Worm (Caenorhabditis elegans): ENCODE results near the gene tag-314.

tag-314 gene

ce11 chrV:10383950-10384349 lies 44.6 kb downstream of the tag-314 start, which contains the start of gene spe-10:
spe-10 (plus strand) TSS chrV:10384250.
- no peak for TF ChIP-seq M03D4.4 (tag; optimal IDR thresholded peaks at IDR 0.05)

- TF ChIP-seq ham-2 (GFP tag; optimal IDR thresholded peaks at IDR 0.05) (no peak), unc-120 (tag; optimal IDR thresholded peaks at IDR 0.05; ENCODE audit: poor library complexity, severe bottlenecking) (no peak), hlh-1 (tag; optimal IDR thresholded peaks at IDR 0.05) (no peak), sem-2 (GFP tag; optimal IDR thresholded peaks at IDR 0.05) (no peak), lin-13 (tag; optimal IDR thresholded peaks at IDR 0.05) (no peak), zip-8 (tag; optimal IDR thresholded peaks at IDR 0.05) (no peak), mls-2 (tag; optimal IDR thresholded peaks at IDR 0.05) (no peak)
Measured at ce11 chrV:10382142-10382541, 46.4 kb downstream of the tag-314 start, which contains the start of gene pqn-2. pqn-2 (plus strand) TSS chrV:10382442.

- TF ChIP-seq pha-4 (tag; optimal IDR thresholded peaks at IDR 0.05): no peak
- no peak for TF ChIP-seq sem-2 (GFP tag; optimal IDR thresholded peaks at IDR 0.05)
- TF ChIP-seq M03D4.4 (tag; optimal IDR thresholded peaks at IDR 0.05): no peak
- no peak for TF ChIP-seq ces-1 (GFP tag; optimal IDR thresholded peaks at IDR 0.05)
- TF ChIP-seq lin-13 (tag; optimal IDR thresholded peaks at IDR 0.05): no peak
- no peak for TF ChIP-seq lin-32 (GFP tag; optimal IDR thresholded peaks at IDR 0.05)
- no peak for TF ChIP-seq ceh-43 (GFP tag; optimal IDR thresholded peaks at IDR 0.05)
- TF ChIP-seq nhr-28 (tag; optimal IDR thresholded peaks at IDR 0.05): no peak
- TF ChIP-seq blmp-1 (tag; optimal IDR thresholded peaks at IDR 0.05): no peak
- TF ChIP-seq zip-8 (tag; optimal IDR thresholded peaks at IDR 0.05): no peak
- TF ChIP-seq nhr-76 (tag; optimal IDR thresholded peaks at IDR 0.05): no peak
- TF ChIP-seq nhr-2 (tag; optimal IDR thresholded peaks at IDR 0.05): no peak
- no peak for TF ChIP-seq mab-5 (tag; optimal IDR thresholded peaks at IDR 0.05)
- TF ChIP-seq hlh-1 (tag; optimal IDR thresholded peaks at IDR 0.05): no peak
- TF ChIP-seq snpc-4 (tag; optimal IDR thresholded peaks at IDR 0.05): no peak
- no peak for TF ChIP-seq nhr-237 (tag; optimal IDR thresholded peaks at IDR 0.05)
Measured at ce11 chrV:10381726-10382125, 46.8 kb downstream of the tag-314 start, which contains the start of gene abu-1. abu-1 (minus strand) TSS chrV:10381826.

ce11 chrV:10379761-10380160 lies 48.7 kb downstream of the tag-314 start:
- TF ChIP-seq mep-1 (tag; optimal IDR thresholded peaks at IDR 0.05): no peak
- no peak for TF ChIP-seq pha-4 (tag; optimal IDR thresholded peaks at IDR 0.05)
- TF ChIP-seq ceh-83 (GFP tag; optimal IDR thresholded peaks at IDR 0.05): no peak
- no peak for TF ChIP-seq unc-62 (GFP tag; optimal IDR thresholded peaks at IDR 0.05)
- TF ChIP-seq lsy-2 (tag; optimal IDR thresholded peaks at IDR 0.05): no peak
- no peak for TF ChIP-seq drap-1 (GFP tag; optimal IDR thresholded peaks at IDR 0.05)
- TF ChIP-seq blmp-1 (tag; optimal IDR thresholded peaks at IDR 0.05): no peak
- TF ChIP-seq elt-3 (tag; optimal IDR thresholded peaks at IDR 0.05): no peak
- TF ChIP-seq ztf-11 (tag; optimal IDR thresholded peaks at IDR 0.05): no peak
- TF ChIP-seq ceh-43 (GFP tag; optimal IDR thresholded peaks at IDR 0.05): no peak
- TF ChIP-seq lin-32 (GFP tag; optimal IDR thresholded peaks at IDR 0.05): no peak
- TF ChIP-seq unc-39 (tag; optimal IDR thresholded peaks at IDR 0.05): no peak
- TF ChIP-seq lin-13 (tag; optimal IDR thresholded peaks at IDR 0.05): no peak
- TF ChIP-seq nhr-12 (tag; optimal IDR thresholded peaks at IDR 0.05): no peak
- TF ChIP-seq nhr-28 (tag; optimal IDR thresholded peaks at IDR 0.05): no peak
- TF ChIP-seq sptf-1 (tag; optimal IDR thresholded peaks at IDR 0.05): no peak
- TF ChIP-seq elt-1 (tag; optimal IDR thresholded peaks at IDR 0.05; ENCODE audit: borderline replicate concordance, insufficient read depth): no peak

- TF ChIP-seq nhr-76 (tag; optimal IDR thresholded peaks at IDR 0.05) (no peak), unc-120 (tag; optimal IDR thresholded peaks at IDR 0.05; ENCODE audit: poor library complexity, severe bottlenecking) (no peak), nhr-28 (tag; optimal IDR thresholded peaks at IDR 0.05) (no peak), M03D4.4 (tag; optimal IDR thresholded peaks at IDR 0.05) (no peak), lin-32 (GFP tag; optimal IDR thresholded peaks at IDR 0.05) (no peak), pha-4 (tag; optimal IDR thresholded peaks at IDR 0.05) (no peak), elt-1 (tag; optimal IDR thresholded peaks at IDR 0.05; ENCODE audit: borderline replicate concordance, insufficient read depth) (no peak), ceh-83 (GFP tag; optimal IDR thresholded peaks at IDR 0.05) (no peak), ham-2 (GFP tag; optimal IDR thresholded peaks at IDR 0.05) (no peak), ceh-43 (GFP tag; optimal IDR thresholded peaks at IDR 0.05) (no peak), flh-1 (GFP tag; optimal IDR thresholded peaks at IDR 0.05) (no peak), mep-1 (tag; optimal IDR thresholded peaks at IDR 0.05) (no peak), sptf-1 (tag; optimal IDR thresholded peaks at IDR 0.05) (no peak), unc-62 (GFP tag; optimal IDR thresholded peaks at IDR 0.05) (no peak), tbx-8 (GFP tag; optimal IDR thresholded peaks at IDR 0.05) (no peak)
Measured at ce11 chrV:10379293-10379692, 49.2 kb downstream of the tag-314 start, which contains the start of gene AC3.12. AC3.12 (minus strand) TSS chrV:10379393.

All from whole organism, mixed stage, embryonic.